Fruit fly (Drosophila melanogaster) whole organism: ENCODE data around the gene CG7443.

ENCODE experiments used
- CG8478 ChIP-seq: fragments of >200 bp; optimal IDR thresholded peaks from 2 replicates; lab custom pipeline; 2018; ENCODE audit warnings: inconsistent platforms
- usp ChIP-seq: fragments of >200 bp; optimal IDR thresholded peaks from 2 replicates; lab custom pipeline; 2017; ENCODE audit warnings: missing biosample characterization, missing genetic modification characterization, mixed read lengths

dm6 chr3R:8349106-8349448, 25.0 kb downstream of the CG7443 start:
- TF ChIP-seq CG8478 (lab: Kevin White, UChicago) (no peak), usp (GFP tag; lab: Kevin White, UChicago) (no peak)
